Worm (Caenorhabditis elegans): ENCODE results near the gene R09H10.1.
A peak's percentile ranks its signal among the peaks of the same experiment; 100 is the strongest.

The R09H10.1 gene

DNA sequence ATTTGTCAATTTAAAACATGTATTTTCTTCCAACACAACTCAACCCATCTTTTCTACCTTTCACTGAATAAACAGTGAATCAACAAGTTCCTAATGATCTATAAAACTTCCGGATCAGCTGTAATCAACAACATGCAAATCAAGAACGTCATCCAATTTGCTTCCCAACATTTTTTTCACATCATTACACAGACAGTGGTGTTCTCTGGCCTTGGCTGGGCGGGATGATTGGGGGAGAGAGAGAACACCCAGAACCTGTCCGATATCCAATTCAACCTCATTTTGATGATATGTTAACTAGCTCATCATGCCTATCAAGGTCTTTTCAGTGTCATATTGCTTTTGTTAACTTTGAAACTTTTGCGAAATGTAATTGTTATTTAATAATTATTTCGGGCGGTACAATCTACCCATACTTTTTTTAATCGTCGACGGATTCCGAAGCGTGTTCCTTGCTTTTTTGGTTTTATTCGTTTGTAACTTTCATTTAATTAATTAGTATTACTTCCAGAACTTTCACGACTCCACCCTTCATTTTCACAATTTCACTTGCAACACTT, 14.9 kb downstream of the R09H10.1 start, which contains the start of gene ptr-14:
ptr-14 (plus strand) TSS at position 510 of the 560 bp plus-strand sequence.
- TF ChIP-seq ceh-32 (tag; optimal IDR thresholded peaks at IDR 0.05; ENCODE audit: poor library complexity) (no peak), hlh-11 (tag; optimal IDR thresholded peaks at IDR 0.05) (peak; percentile 41), ceh-44 (GFP tag; IDR thresholded peaks at IDR 0.05) (no peak), mxl-3 (GFP tag; optimal IDR thresholded peaks at IDR 0.05) (no peak), pqm-1 (tag; optimal IDR thresholded peaks at IDR 0.05) (no peak), ceh-28 (tag; optimal IDR thresholded peaks at IDR 0.05) (no peak), nhr-28 (tag; optimal IDR thresholded peaks at IDR 0.05) (peak; percentile 3), unc-39 (tag; optimal IDR thresholded peaks at IDR 0.05) (no peak)

- TF ChIP-seq mxl-3 (GFP tag; optimal IDR thresholded peaks at IDR 0.05) = peak; percentile 37
- no peak for TF ChIP-seq mes-2 (tag; optimal IDR thresholded peaks at IDR 0.05; ENCODE audit: poor library complexity, severe bottlenecking)
- peak in 1 of 2 experiments; percentile 78 for TF ChIP-seq unc-62 (GFP tag; optimal IDR thresholded peaks at IDR 0.05 in 1 of 2)
- no peak for TF ChIP-seq unc-62 (tag; optimal IDR thresholded peaks at IDR 0.05)
Measured at ce11 chrIV:10616366-10616765, 16.3 kb downstream of the R09H10.1 start.

- TF ChIP-seq unc-62 (GFP tag; optimal IDR thresholded peaks at IDR 0.05 in 1 of 2) = peak in 1 of 2 experiments; percentile 92
- no peak for TF ChIP-seq unc-62 (tag; optimal IDR thresholded peaks at IDR 0.05)
- no peak for TF ChIP-seq zfp-3 (GFP tag; conservative IDR thresholded peaks at IDR 0.05)
- no peak for TF ChIP-seq nhr-48 (tag; optimal IDR thresholded peaks at IDR 0.05)
- TF ChIP-seq daf-16 (GFP tag; optimal IDR thresholded peaks at IDR 0.05) = no peak
- no peak for TF ChIP-seq daf-16 (tag; optimal IDR thresholded peaks at IDR 0.05)
- TF ChIP-seq tag-97 (GFP tag; IDR thresholded peaks at IDR 0.05) = no peak
- no peak for TF ChIP-seq mdt-29 (GFP tag; IDR thresholded peaks at IDR 0.05)
- peak; percentile 19 for TF ChIP-seq hlh-30 (tag; optimal IDR thresholded peaks at IDR 0.05; ENCODE audit: insufficient read depth)
- TF ChIP-seq ctbp-1 (GFP tag; IDR thresholded peaks at IDR 0.05) = no peak
- no peak for TF ChIP-seq dpl-1 (GFP tag; optimal IDR thresholded peaks at IDR 0.05)
- peak; percentile 2 for TF ChIP-seq cey-2 (tag; optimal IDR thresholded peaks at IDR 0.05; ENCODE audit: borderline replicate concordance, insufficient read depth)
- TF ChIP-seq ZK546.5 (tag; optimal IDR thresholded peaks at IDR 0.05) = no peak
- no peak for TF ChIP-seq mes-2 (tag; optimal IDR thresholded peaks at IDR 0.05; ENCODE audit: poor library complexity, severe bottlenecking)
- no peak for TF ChIP-seq ztf-11 (tag; optimal IDR thresholded peaks at IDR 0.05)
Measured at ce11 chrIV:10617099-10617498, 17.0 kb downstream of the R09H10.1 start.

DNA sequence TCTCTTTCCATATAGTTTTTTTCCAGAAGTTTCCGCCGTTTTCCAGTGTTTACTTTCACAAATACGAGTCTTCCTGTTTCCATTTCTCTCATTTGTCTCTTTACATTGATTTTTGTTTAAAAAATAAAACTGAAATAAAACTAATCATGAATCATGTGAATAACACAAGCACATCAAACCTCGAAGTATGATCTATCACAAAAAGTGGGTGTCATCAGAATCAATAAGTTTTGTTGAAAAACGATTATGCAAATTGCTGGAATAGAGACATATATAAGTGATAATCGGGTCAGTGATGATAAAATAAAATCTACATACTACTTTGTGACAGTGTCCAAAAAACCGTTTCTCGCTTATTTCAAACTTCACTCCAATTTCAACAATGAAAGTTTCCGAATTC, 20.7 kb downstream of the R09H10.1 start, which contains the start of gene R09H10.7:
R09H10.7 (plus strand) TSS at position 301 of the 400 bp plus-strand sequence.
- TF ChIP-seq zfp-3 (GFP tag; conservative IDR thresholded peaks at IDR 0.05) (0 out of 2 replicates have a peak, but pooled peaks have one; percentile 33), mxl-2 (GFP tag; conservative IDR thresholded peaks at IDR 0.05) (no peak), dve-1 (tag; optimal IDR thresholded peaks at IDR 0.05; ENCODE audit: insufficient read depth) (no peak)

DNA sequence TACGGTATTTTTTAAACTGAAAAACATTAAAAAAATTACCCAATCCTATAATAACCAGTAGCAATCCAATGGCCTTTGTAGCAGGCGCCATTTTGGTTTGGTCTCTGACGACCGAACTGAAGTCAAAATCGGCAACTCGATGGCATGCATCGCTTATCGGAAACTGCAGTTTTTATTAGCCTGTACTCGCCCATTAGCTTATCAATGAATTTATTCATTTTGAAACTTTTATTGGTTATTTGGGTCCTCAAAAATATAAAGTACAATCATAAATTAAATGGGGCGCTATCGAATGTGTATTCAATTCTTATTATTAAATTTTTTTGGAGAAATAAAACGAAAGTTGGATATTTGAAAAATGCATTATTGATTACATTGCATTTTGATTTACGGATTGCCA, 28.6 kb downstream of the R09H10.1 start, which contains the start of gene R09H10.5:
R09H10.5 (minus strand) TSS at position 106 of the 400 bp plus-strand sequence.
- TF ChIP-seq nhr-42 (GFP tag; IDR thresholded peaks at IDR 0.05) = no peak
- no peak for TF ChIP-seq daf-12 (tag; optimal IDR thresholded peaks at IDR 0.05)
- TF ChIP-seq snpc-4 (tag; optimal IDR thresholded peaks at IDR 0.05) = no peak
- TF ChIP-seq ces-1 (GFP tag; optimal IDR thresholded peaks at IDR 0.05) = no peak
- TF ChIP-seq pha-4 (GFP tag; IDR thresholded peaks at IDR 0.05) = no peak
- no peak for TF ChIP-seq pha-4 (tag; optimal IDR thresholded peaks at IDR 0.05)
- TF ChIP-seq dve-1 (tag; optimal IDR thresholded peaks at IDR 0.05; ENCODE audit: insufficient read depth) = peak; percentile 20
- TF ChIP-seq F44E2.7 (GFP tag; IDR thresholded peaks at IDR 0.05) = no peak
- TF ChIP-seq dpl-1 (GFP tag; optimal IDR thresholded peaks at IDR 0.05) = no peak
- TF ChIP-seq mdt-29 (GFP tag; IDR thresholded peaks at IDR 0.05) = no peak
- no peak for TF ChIP-seq vab-7 (GFP tag; IDR thresholded peaks at IDR 0.05)
- TF ChIP-seq daf-16 (GFP tag; optimal IDR thresholded peaks at IDR 0.05) = no peak
- peak; percentile 46 for TF ChIP-seq daf-16 (tag; optimal IDR thresholded peaks at IDR 0.05)
- TF ChIP-seq nhr-28 (tag; optimal IDR thresholded peaks at IDR 0.05) = peak; percentile 36
- no peak for TF ChIP-seq spr-3 (GFP tag; optimal IDR thresholded peaks at IDR 0.05)
- no peak for TF ChIP-seq Y5F2A.4 (GFP tag; optimal IDR thresholded peaks at IDR 0.05)
- peak; percentile 38; the same call in 1 of the 2 replicates for TF ChIP-seq dmd-6 (GFP tag; IDR thresholded peaks at IDR 0.05)
- no peak for TF ChIP-seq lin-39 (tag; optimal IDR thresholded peaks at IDR 0.05)
- TF ChIP-seq daf-8 (GFP tag; IDR thresholded peaks at IDR 0.05) = no peak
- no peak for TF ChIP-seq nhr-11 (tag; optimal IDR thresholded peaks at IDR 0.05)
- no peak for TF ChIP-seq nhr-48 (tag; optimal IDR thresholded peaks at IDR 0.05)
- no peak for TF ChIP-seq attf-4 (tag; optimal IDR thresholded peaks at IDR 0.05)
- peak; percentile 79 for TF ChIP-seq pqm-1 (tag; optimal IDR thresholded peaks at IDR 0.05)
- TF ChIP-seq tra-1 (GFP tag; IDR thresholded peaks at IDR 0.05) = no peak
- TF ChIP-seq zip-2 (tag; optimal IDR thresholded peaks at IDR 0.05) = no peak

Measured in whole organism, L4 larva.